Worm (Caenorhabditis elegans) whole organism, L4 larva: ENCODE measurements around the gene C32D5.11.
A peak's percentile ranks its signal among the peaks of the same experiment; 100 is the strongest.

Experiments
- ctbp-1 ChIP-seq: fragments of 200-800 bp; sonication (Bioruptor generic); IDR thresholded peaks from 2 replicates; pipeline ENCODE4 v1.3.6; 2022; ENCODE audit warnings: missing genetic modification reagents, missing genetic modification characterization, missing compliant biosample characterization
- mep-1 ChIP-seq: fragments of 150-350 bp; sonication (generic microtip); optimal IDR thresholded peaks from 3 replicates; lab custom pipeline; 2014; ENCODE audit warnings: missing biosample characterization, missing genetic modification characterization
- nhr-11 ChIP-seq: fragments of 150-350 bp; optimal IDR thresholded peaks from 2 replicates; lab custom pipeline; 2014; ENCODE audit warnings: missing biosample characterization, missing genetic modification characterization
- nhr-28 ChIP-seq: fragments of 150-350 bp; optimal IDR thresholded peaks from 2 replicates; lab custom pipeline; 2014; ENCODE audit warnings: missing biosample characterization, missing genetic modification characterization
- skn-1 ChIP-seq: fragments of 150-350 bp; optimal IDR thresholded peaks from 2 replicates; lab custom pipeline; 2014; ENCODE audit warnings: missing biosample characterization, missing genetic modification characterization
- unc-39 ChIP-seq: sonication (generic microtip); optimal IDR thresholded peaks from 2 replicates; lab custom pipeline; 2017; ENCODE audit warnings: missing biosample characterization, missing genetic modification characterization
- unc-62 ChIP-seq, 3 experiments: fragments of 150-350 bp in 1 of 3; sonication (generic microtip); optimal IDR thresholded peaks in 2 of 3; peaks in 1 of 3; 1 replicate in 1 of 3; 2 replicates in 2 of 3; lab custom pipeline; 2014 to 2017; ENCODE audit warnings: missing biosample characterization in 3 of 3, missing genetic modification characterization in 3 of 3, missing genetic modification reagents in 3 of 3, missing genotype in 1 of 3
- zag-1 ChIP-seq: fragments of 150-350 bp; optimal IDR thresholded peaks from 2 replicates; lab custom pipeline; 2014; ENCODE audit warnings: missing biosample characterization, missing genetic modification characterization

DNA sequence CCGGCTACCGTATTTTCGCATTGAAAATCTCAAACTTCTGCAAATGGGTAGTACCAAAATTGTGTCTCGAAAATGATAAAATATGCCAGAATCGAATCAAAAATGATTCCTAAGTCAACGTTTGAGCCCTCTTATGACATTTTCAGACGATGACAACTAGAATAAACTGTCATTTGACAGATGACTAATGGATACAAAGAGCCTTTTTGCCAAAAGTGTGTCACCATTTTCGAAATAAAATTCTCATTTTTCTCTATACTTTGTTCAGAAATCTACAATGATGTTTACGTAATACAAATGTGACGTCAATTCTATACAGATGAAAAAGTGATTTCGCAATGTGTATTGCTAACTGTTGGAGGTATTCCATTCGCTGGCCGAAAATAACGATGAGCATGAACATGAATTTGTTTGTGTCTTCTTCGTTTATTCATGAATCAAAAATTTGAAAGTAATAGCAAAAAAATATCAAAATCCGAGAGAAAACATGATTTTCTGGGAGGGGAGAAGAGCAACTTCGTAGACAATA is 8.6 kb downstream of the C32D5.11 start:
- TF ChIP-seq mep-1 (tag; lab: Kevin White, UChicago) (peak; percentile 92), nhr-28 (tag; lab: Kevin White, UChicago) (peak; percentile 26), unc-62 (GFP tag; optimal IDR thresholded peaks at IDR 0.05 in 1 of 2; lab: Kevin White, UChicago) (peak in 1 of 2 experiments; percentile 80), unc-62 (tag; optimal IDR thresholded peaks at IDR 0.05; lab: Kevin White, UChicago) (peak; percentile 34), ctbp-1 (GFP tag; lab: Robert Waterston, UW) (peak; percentile 74), nhr-11 (peak; percentile 74), unc-39 (no peak), skn-1 (tag; lab: Kevin White, UChicago) (no peak), zag-1 (tag; lab: Kevin White, UChicago) (no peak)
